Fruit fly (Drosophila melanogaster): ENCODE measurements around the gene Gs1.

DNA sequence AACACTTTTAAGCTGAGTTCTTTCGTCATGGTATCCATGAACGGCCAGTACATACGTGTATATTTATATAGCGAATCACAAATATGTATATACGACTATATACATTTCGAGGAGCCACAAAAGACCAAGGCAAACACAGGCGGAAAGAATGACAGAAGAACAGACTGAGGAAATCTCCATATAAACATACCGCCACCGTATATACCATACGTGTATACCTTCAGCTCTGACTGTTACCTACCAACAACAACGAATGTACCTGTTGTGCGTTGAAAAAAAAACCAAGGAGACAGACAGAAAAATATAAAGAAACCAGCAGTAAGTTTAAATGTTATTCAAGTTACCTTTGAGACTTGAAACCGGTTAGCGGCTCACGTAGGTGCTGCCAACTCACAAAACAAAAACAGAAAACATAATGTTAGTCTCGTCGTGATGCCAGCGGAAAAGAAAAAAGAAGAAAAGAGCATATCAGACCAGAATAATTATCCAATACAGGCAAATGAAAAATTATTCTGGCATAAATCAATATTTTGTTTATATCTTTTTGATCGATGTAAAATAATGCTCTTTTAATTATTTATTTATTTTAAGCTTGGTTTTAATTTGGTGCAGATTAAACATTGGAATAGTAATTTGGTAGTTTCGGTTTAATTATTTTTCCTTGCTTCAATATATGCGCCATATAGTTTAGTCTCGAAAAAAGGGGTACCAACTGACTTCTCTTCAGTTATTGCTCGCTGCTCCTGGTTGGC lies 39.8 kb downstream of the Gs1 start:
- TF ChIP-seq cato (GFP tag; optimal IDR thresholded peaks at IDR 0.05; ENCODE audit: borderline replicate concordance) (no peak), Blimp-1 (GFP tag; optimal IDR thresholded peaks at IDR 0.05) (no peak), tio (GFP tag; optimal IDR thresholded peaks at IDR 0.05) (no peak), CG15696 (tag; optimal IDR thresholded peaks at IDR 0.05) (peak; percentile 24), bab2 (GFP tag; optimal IDR thresholded peaks at IDR 0.05) (no peak), cg (GFP tag; optimal IDR thresholded peaks at IDR 0.05) (peak; percentile 22), lola (GFP tag; optimal IDR thresholded peaks at IDR 0.05) (no peak), CG7839 (tag; optimal IDR thresholded peaks at IDR 0.05) (no peak), grau (tag; optimal IDR thresholded peaks at IDR 0.05) (no peak), CG3281 (GFP tag; optimal IDR thresholded peaks at IDR 0.05) (peak; percentile 14), CG4854 (GFP tag; optimal IDR thresholded peaks at IDR 0.05) (no peak)

Data from whole organism, embryonic.